Fruit fly (Drosophila melanogaster) whole organism, prepupa: ENCODE data around the gene Vinc.

Experiments
- CG3032 ChIP-seq: fragments of 200-800 bp; optimal IDR thresholded peaks from 2 replicates; lab custom pipeline; 2019; ENCODE audit warnings: missing biosample characterization, mild to moderate bottlenecking, missing genetic modification characterization, moderate library complexity
- CG32006 ChIP-seq: fragments of 200-800 bp; sonication (Bioruptor generic); optimal IDR thresholded peaks from 3 replicates; lab custom pipeline; 2017; ENCODE audit warnings: missing biosample characterization, mild to moderate bottlenecking, missing genetic modification characterization
- CG9139 ChIP-seq: fragments of 200-800 bp; sonication (Bioruptor generic); optimal IDR thresholded peaks from 3 replicates; lab custom pipeline; 2017; ENCODE audit warnings: missing biosample characterization, mild to moderate bottlenecking, missing genetic modification characterization
- Gug ChIP-seq: fragments of 200-800 bp; sonication (Bioruptor generic); IDR thresholded peaks from 2 replicates; pipeline ENCODE4 v1.3.6; 2022; ENCODE audit warnings: missing biosample characterization, missing genetic modification characterization
- Hr39 ChIP-seq: fragments of 200-800 bp; sonication (Bioruptor generic); optimal IDR thresholded peaks from 2 replicates; lab custom pipeline; 2016; ENCODE audit warnings: missing biosample characterization, missing genetic modification characterization
- Lpt ChIP-seq: fragments of 200-800 bp; sonication (Bioruptor generic); optimal IDR thresholded peaks from 3 replicates; lab custom pipeline; 2016; ENCODE audit warnings: missing biosample characterization, missing genetic modification characterization
- esn ChIP-seq: fragments of 200-800 bp; sonication (Bioruptor generic); optimal IDR thresholded peaks from 2 replicates; lab custom pipeline; 2016; ENCODE audit warnings: missing biosample characterization, mild to moderate bottlenecking, missing genetic modification characterization, moderate library complexity
- salr ChIP-seq, 2 experiments: fragments of 200-800 bp; sonication (Bioruptor generic); optimal IDR thresholded peaks; 3 replicates each; lab custom pipeline; 2016 to 2018; ENCODE audit warnings: missing biosample characterization in 2 of 2, missing genetic modification characterization in 2 of 2, mild to moderate bottlenecking in 1 of 2

DNA sequence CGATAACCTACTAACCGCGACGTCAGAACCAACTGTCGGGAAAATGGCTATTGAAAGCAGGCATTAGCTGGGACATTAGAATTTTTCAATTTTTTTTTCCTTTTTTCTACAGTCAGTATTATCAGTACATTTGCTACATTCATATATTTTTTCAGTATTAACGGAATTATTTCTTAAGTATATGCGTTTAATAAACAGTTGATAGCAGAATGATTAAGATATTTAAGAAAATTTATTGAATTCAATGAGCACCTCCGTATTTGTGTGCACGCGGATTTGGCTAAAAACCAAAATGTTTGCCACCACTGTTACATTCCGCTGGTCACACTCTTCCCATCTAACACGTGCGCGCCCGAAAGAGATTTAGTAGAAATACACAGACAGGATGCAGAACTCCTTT, 40.1 kb upstream of the Vinc start, which contains the start of the genes temp and CG3071:
- TF ChIP-seq esn, result peak; percentile 72
- no peak for TF ChIP-seq Lpt (GFP tag; lab: Kevin White, UChicago)
- TF ChIP-seq CG3032, result peak; percentile 62
- TF ChIP-seq Hr39 (GFP tag; lab: Kevin White, UChicago), result peak; percentile 69
- no peak for TF ChIP-seq CG9139 (GFP tag; lab: Kevin White, UChicago)
- peak; percentile 27; the same call in 1 of the 2 replicates for TF ChIP-seq Gug (GFP tag; lab: Robert Waterston, UW)
- no peak for TF ChIP-seq salr (GFP tag; optimal IDR thresholded peaks at IDR 0.05; lab: Kevin White, UChicago)
- peak; percentile 62 for TF ChIP-seq CG32006 (GFP tag; lab: Kevin White, UChicago)
